Worm (Caenorhabditis elegans) whole organism, L4/young adult: ENCODE results near the gene srb-12.
"Not testable (repeated sequence)": the region's sequence is repeated elsewhere in the genome, so short reads cannot be mapped to it uniquely, and the experiment has no call there.

Source experiments
- W03F9.2 ChIP-seq: fragments of 150-350 bp; optimal IDR thresholded peaks from 2 replicates; lab custom pipeline; 2014; ENCODE audit warnings: missing biosample characterization, missing genetic modification characterization
- dao-5 ChIP-seq: sonication (generic microtip); optimal IDR thresholded peaks from 2 replicates; lab custom pipeline; 2016; ENCODE audit warnings: missing genotype, missing genetic modification characterization, moderate library complexity, missing compliant biosample characterization
- him-1 ChIP-seq: sonication (generic microtip); optimal IDR thresholded peaks from 2 replicates; lab custom pipeline; 2016; ENCODE audit warnings: missing genotype, missing genetic modification reagents, missing genetic modification characterization, missing compliant biosample characterization

The srb-12 gene

ce11 chrII:5182451-5182850 is 28.0 kb upstream of the srb-12 start:
- TF ChIP-seq dao-5 (tag; lab: Kevin White, UChicago) (peak; percentile 10), him-1 (no peak), W03F9.2 (tag; lab: Kevin White, UChicago) (peak; percentile 22)

- TF ChIP-seq dao-5 (tag; lab: Kevin White, UChicago) (no peak), him-1 (peak; percentile 44)
These were observed 27.1 kb upstream of the srb-12 start for ce11 chrII:5181497-5181896.

ce11 chrII:5180272-5180671 is 25.8 kb upstream of the srb-12 start:
- no peak for TF ChIP-seq him-1
- no peak for TF ChIP-seq W03F9.2 (tag; lab: Kevin White, UChicago)
- TF ChIP-seq dao-5 (tag; lab: Kevin White, UChicago): no peak

- TF ChIP-seq W03F9.2 (tag; lab: Kevin White, UChicago) (no peak), dao-5 (tag; lab: Kevin White, UChicago) (no peak), him-1 (no peak)
These were observed 24.2 kb upstream of the srb-12 start for ce11 chrII:5178609-5179008.

- no peak for TF ChIP-seq him-1
- TF ChIP-seq dao-5 (tag; lab: Kevin White, UChicago): no peak
- TF ChIP-seq W03F9.2 (tag; lab: Kevin White, UChicago): no peak
These were observed 23.5 kb upstream of the srb-12 start, which contains the start of gene C27D6.12 for ce11 chrII:5177902-5178301. Gene C27D6.12 (minus strand): TSS chrII:5178002.

- TF ChIP-seq dao-5 (tag; lab: Kevin White, UChicago) (no peak), W03F9.2 (tag; lab: Kevin White, UChicago) (no peak), him-1 (no peak)
These were observed 22.5 kb upstream of the srb-12 start for ce11 chrII:5176934-5177333.

- no peak for TF ChIP-seq him-1
- TF ChIP-seq dao-5 (tag; lab: Kevin White, UChicago): no peak
- no peak for TF ChIP-seq W03F9.2 (tag; lab: Kevin White, UChicago)
These were observed 19.9 kb upstream of the srb-12 start, which contains the start of gene C27D6.3 for ce11 chrII:5174370-5174769. Gene C27D6.3 (minus strand): TSS chrII:5174470.

- TF ChIP-seq him-1 (no peak), W03F9.2 (tag; lab: Kevin White, UChicago) (no peak), dao-5 (tag; lab: Kevin White, UChicago) (no peak)
These were observed 18.0 kb upstream of the srb-12 start, which contains the start of gene C27D6.1 for ce11 chrII:5172451-5172850. Gene C27D6.1 (plus strand): TSS chrII:5172751.

- no peak for TF ChIP-seq W03F9.2 (tag; lab: Kevin White, UChicago)
- no peak for TF ChIP-seq him-1
- TF ChIP-seq dao-5 (tag; lab: Kevin White, UChicago): no peak
These were observed 17.2 kb upstream of the srb-12 start, which contains the start of gene C27D6.15 for ce11 chrII:5171610-5172009. Gene C27D6.15 (plus strand): TSS chrII:5171910.

- TF ChIP-seq W03F9.2 (tag; lab: Kevin White, UChicago) (no peak), dao-5 (tag; lab: Kevin White, UChicago) (no peak), him-1 (no peak)
These were observed 16.5 kb upstream of the srb-12 start, which contains the start of gene srb-1 for ce11 chrII:5170932-5171331. Gene srb-1 (minus strand): TSS chrII:5171032.

ce11 chrII:5166738-5167137 is 12.3 kb upstream of the srb-12 start, which contains the start of gene srb-3:
Gene srb-3 (minus strand): TSS chrII:5166838.
- TF ChIP-seq him-1: no peak
- TF ChIP-seq dao-5 (tag; lab: Kevin White, UChicago): no peak

- TF ChIP-seq W03F9.2 (tag; lab: Kevin White, UChicago): no peak
- no peak for TF ChIP-seq him-1
- no peak for TF ChIP-seq dao-5 (tag; lab: Kevin White, UChicago)
These were observed 8.8 kb upstream of the srb-12 start, which contains the start of gene srb-5 for ce11 chrII:5163283-5163682. Gene srb-5 (minus strand): TSS chrII:5163383.

ce11 chrII:5161102-5161501 is 6.7 kb upstream of the srb-12 start, which contains the start of gene C27D6.11:
Gene C27D6.11 (minus strand): TSS chrII:5161202.
- TF ChIP-seq dao-5 (tag; lab: Kevin White, UChicago): no peak
- no peak for TF ChIP-seq W03F9.2 (tag; lab: Kevin White, UChicago)
- no peak for TF ChIP-seq him-1

ce11 chrII:5158774-5159173 is 4.3 kb upstream of the srb-12 start, which contains the start of gene F58A6.9:
Gene F58A6.9 (minus strand): TSS chrII:5158874.
- TF ChIP-seq W03F9.2 (tag; lab: Kevin White, UChicago); him-1; dao-5 (tag; lab: Kevin White, UChicago): not testable (repeated sequence)

ce11 chrII:5157525-5157924 is 3.1 kb upstream of the srb-12 start, which contains the start of gene srb-13:
Gene srb-13 (minus strand): TSS chrII:5157625.
- TF ChIP-seq dao-5 (tag; lab: Kevin White, UChicago) (no peak), W03F9.2 (tag; lab: Kevin White, UChicago) (no peak), him-1 (no peak)
